Fruit fly (Drosophila melanogaster): ENCODE results near the gene Pex12.
A peak's percentile ranks its signal among the peaks of the same experiment; 100 is the strongest.

The Pex12 gene

dm6 chr2L:866950-867744 lies 51.4 kb downstream of the Pex12 start (continued):
- TF ChIP-seq jumu (GFP tag; optimal IDR thresholded peaks at IDR 0.05) (peak; percentile 90), aop (GFP tag; IDR thresholded peaks at IDR 0.05) (peak; percentile 63; the same call in 1 of the 2 replicates), salm (tag; optimal IDR thresholded peaks at IDR 0.05) (peak; percentile 81), ATbp (GFP tag; optimal IDR thresholded peaks at IDR 0.05) (peak; percentile 90), hkb (optimal IDR thresholded peaks at IDR 0.05) (no peak), hkb (GFP tag; IDR thresholded peaks at IDR 0.05) (peak; percentile 96), CG11398 (GFP tag; optimal IDR thresholded peaks at IDR 0.05) (peak; percentile 80), bsh (GFP tag; optimal IDR thresholded peaks at IDR 0.05) (peak; percentile 71 to 92), fd96Cb (tag; optimal IDR thresholded peaks at IDR 0.05) (peak; percentile 92), psq (GFP tag; optimal IDR thresholded peaks at IDR 0.05) (peak; percentile 61), Awh (GFP tag; IDR thresholded peaks at IDR 0.05) (peak; percentile 95), oc (tag; optimal IDR thresholded peaks at IDR 0.05) (peak; percentile 89), CG6254 (GFP tag; optimal IDR thresholded peaks at IDR 0.05) (peak; percentile 37), CG4282 (GFP tag; optimal IDR thresholded peaks at IDR 0.05) (peak; percentile 32), Rfx (GFP tag; IDR thresholded peaks at IDR 0.05) (peak; percentile 98), Gug (GFP tag; IDR thresholded peaks at IDR 0.05) (peak; percentile 91), CG14710 (tag; optimal IDR thresholded peaks at IDR 0.05) (peak; percentile 83), dpn (GFP tag; optimal IDR thresholded peaks at IDR 0.05) (peak; percentile 90 to 93), CG43689 (GFP tag; IDR thresholded peaks at IDR 0.05) (peak; percentile 88), HLH4C (GFP tag; IDR thresholded peaks at IDR 0.05; ENCODE audit: partially characterized antibody) (no peak; the same call in 2 of the 3 replicates), Sry-β (GFP tag; optimal IDR thresholded peaks at IDR 0.05) (peak; percentile 4), D (optimal IDR thresholded peaks at IDR 0.05) (no peak), D (GFP tag; optimal IDR thresholded peaks at IDR 0.05) (peak; percentile 87), CG8944 (GFP tag; optimal IDR thresholded peaks at IDR 0.05) (peak; percentile 83), Optix (GFP tag; IDR thresholded peaks at IDR 0.05) (peak; percentile 89), CG5245 (GFP tag; optimal IDR thresholded peaks at IDR 0.05) (peak; percentile 90), Blimp-1 (GFP tag; optimal IDR thresholded peaks at IDR 0.05) (peak; percentile 86), CG12942 (GFP tag; optimal IDR thresholded peaks at IDR 0.05) (peak; percentile 90), Scr (GFP tag; IDR thresholded peaks at IDR 0.05; ENCODE audit: partially characterized antibody) (0 out of 2 replicates have a peak, but pooled peaks have one; percentile 15), E2f1 (GFP tag; IDR thresholded peaks at IDR 0.05) (peak; percentile 96), repo (GFP tag; optimal IDR thresholded peaks at IDR 0.05) (peak; percentile 82), cad (GFP tag; optimal IDR thresholded peaks at IDR 0.05) (no peak), Ada2b (GFP tag; IDR thresholded peaks at IDR 0.05) (peak; percentile 93), lola (GFP tag; optimal IDR thresholded peaks at IDR 0.05) (peak in 1 of 3 experiments; percentile 87), pfk (GFP tag; optimal IDR thresholded peaks at IDR 0.05) (no peak), CG32772 (GFP tag; IDR thresholded peaks at IDR 0.05) (peak; percentile 92), CG3407 (GFP tag; optimal IDR thresholded peaks at IDR 0.05) (peak; percentile 81), kay (GFP tag; optimal IDR thresholded peaks at IDR 0.05) (peak; percentile 84), slp2 (GFP tag; optimal IDR thresholded peaks at IDR 0.05) (peak; percentile 87), Ets97D (GFP tag; optimal IDR thresholded peaks at IDR 0.05) (peak; percentile 69), CG18011 (GFP tag; optimal IDR thresholded peaks at IDR 0.05) (peak; percentile 73), CG17612 (GFP tag; IDR thresholded peaks at IDR 0.05) (peak; percentile 88), Hey (tag; optimal IDR thresholded peaks at IDR 0.05) (peak; percentile 73), Atf3 (GFP tag; optimal IDR thresholded peaks at IDR 0.05) (peak; percentile 72), CG10565 (GFP tag; optimal IDR thresholded peaks at IDR 0.05) (peak; percentile 51), esg (GFP tag; conservative IDR thresholded peaks at IDR 0.05) (peak; percentile 92), maf-S (GFP tag; optimal IDR thresholded peaks at IDR 0.05) (peak; percentile 87), CG3726 (GFP tag; IDR thresholded peaks at IDR 0.05) (peak; percentile 88), Sox102F (GFP tag; optimal IDR thresholded peaks at IDR 0.05) (peak; percentile 94)
